Fruit fly (Drosophila melanogaster): Measurements from ENCODE around the gene lectin-37Da.

lectin-37Da gene

DNA sequence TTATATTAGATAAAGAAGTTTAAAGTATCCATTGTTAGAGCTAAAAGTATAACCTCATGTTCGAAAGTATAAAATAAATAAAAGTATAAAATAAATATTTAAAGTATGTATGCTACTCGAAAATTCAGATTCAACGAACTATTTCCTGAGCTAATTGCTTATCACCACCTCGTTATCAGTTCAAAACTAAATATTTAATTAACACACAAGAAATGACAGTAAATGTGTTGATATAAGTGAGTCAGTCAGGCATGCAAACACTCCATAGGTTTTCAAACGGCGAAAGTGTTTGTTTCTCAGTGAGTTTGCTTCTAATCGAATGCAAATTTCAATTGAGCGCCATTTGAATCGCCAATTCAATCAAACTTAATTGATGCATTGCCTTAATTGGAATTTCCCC lies 16.1 kb downstream of the lectin-37Da start:
- TF ChIP-seq CG10669 (GFP tag; optimal IDR thresholded peaks at IDR 0.05) (no peak), CG16779 (tag; optimal IDR thresholded peaks at IDR 0.05) (peak; percentile 10), Eip78C (GFP tag) (peak; percentile 36), Eip93F (GFP tag; optimal IDR thresholded peaks at IDR 0.05) (no peak), achi (GFP tag; optimal IDR thresholded peaks at IDR 0.05) (no peak), fkh (GFP tag; optimal IDR thresholded peaks at IDR 0.05) (peak; percentile 91), ss (GFP tag; optimal IDR thresholded peaks at IDR 0.05) (peak in 1 of 2 experiments; percentile 21), CG6163 (GFP tag; IDR thresholded peaks at IDR 0.05) (no peak)

DNA sequence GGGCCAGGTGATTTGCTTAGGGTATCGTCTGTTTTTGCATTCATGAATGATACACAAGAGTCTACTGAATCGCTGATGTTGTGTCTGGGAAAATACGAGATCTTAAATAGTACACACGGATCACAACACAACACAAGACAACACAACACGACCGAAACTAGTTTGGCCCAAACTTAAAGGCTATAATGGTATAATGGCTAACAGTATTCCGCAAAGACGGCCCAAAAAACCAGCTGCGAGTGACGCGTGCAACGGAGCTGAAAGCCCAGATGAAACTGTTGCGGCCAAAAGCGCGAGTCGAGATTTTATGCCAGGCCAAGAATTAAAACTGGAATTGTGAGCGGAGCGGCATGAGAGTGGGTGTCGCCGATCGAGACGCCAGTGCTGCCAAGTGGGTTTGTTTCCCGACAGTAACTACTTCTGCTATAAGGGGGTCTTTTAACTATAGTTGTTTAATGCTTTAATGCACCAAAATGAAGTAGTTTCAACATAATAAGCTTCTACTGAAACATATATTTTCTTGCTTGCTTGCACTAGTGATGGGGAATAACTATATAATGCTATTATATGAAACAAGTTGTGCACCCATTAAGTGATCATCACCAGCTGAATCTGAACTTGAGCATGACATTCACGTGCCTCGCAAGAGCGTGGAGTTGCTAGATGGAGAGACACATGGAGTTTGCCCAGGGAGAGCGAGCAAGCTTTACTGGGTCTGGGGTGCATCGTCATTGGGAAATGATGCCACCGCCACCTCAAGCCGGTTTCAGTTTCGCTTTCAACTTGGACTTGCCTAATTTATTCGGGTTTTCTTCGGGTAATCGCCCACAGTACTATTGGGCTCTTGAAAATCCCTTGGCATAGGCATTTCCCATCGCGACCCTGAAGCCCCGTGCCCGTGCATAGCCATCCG lies 20.8 kb downstream of the lectin-37Da start:
- peak; percentile 18 for TF ChIP-seq Hr4 (GFP tag; optimal IDR thresholded peaks at IDR 0.05)
- peak; percentile 30; the same call in 1 of the 2 replicates for TF ChIP-seq CG15336 (GFP tag; IDR thresholded peaks at IDR 0.05)
- no peak for TF ChIP-seq Sox15 (GFP tag; optimal IDR thresholded peaks at IDR 0.05)
- no peak for TF ChIP-seq CG1621 (tag; optimal IDR thresholded peaks at IDR 0.05)
- TF ChIP-seq Blimp-1 (GFP tag; optimal IDR thresholded peaks at IDR 0.05), result peak; percentile 50
- TF ChIP-seq CG8319 (GFP tag; optimal IDR thresholded peaks at IDR 0.05), result no peak
- TF ChIP-seq salr (GFP tag; optimal IDR thresholded peaks at IDR 0.05), result no peak
- TF ChIP-seq acj6 (GFP tag; optimal IDR thresholded peaks at IDR 0.05), result no peak
- peak; percentile 36; the same call in 1 of the 3 replicates for TF ChIP-seq CG6163 (GFP tag; IDR thresholded peaks at IDR 0.05)
- no peak for TF ChIP-seq net (GFP tag; optimal IDR thresholded peaks at IDR 0.05)
- TF ChIP-seq pdm3 (GFP tag; optimal IDR thresholded peaks at IDR 0.05), result peak; percentile 10
- TF ChIP-seq ss (GFP tag; optimal IDR thresholded peaks at IDR 0.05), result peak; percentile 7 to 37
- TF ChIP-seq CG11762 (GFP tag; optimal IDR thresholded peaks at IDR 0.05; ENCODE audit: insufficient read depth), result no peak
- no peak for TF ChIP-seq CG4318 (GFP tag; optimal IDR thresholded peaks at IDR 0.05)
- no peak for TF ChIP-seq svp (GFP tag)
- TF ChIP-seq esn (GFP tag; optimal IDR thresholded peaks at IDR 0.05), result peak; percentile 44
- no peak for TF ChIP-seq dac (GFP tag; optimal IDR thresholded peaks at IDR 0.05)
- TF ChIP-seq Ets96B (tag; optimal IDR thresholded peaks at IDR 0.05), result peak; percentile 43
- TF ChIP-seq CG32006 (GFP tag; optimal IDR thresholded peaks at IDR 0.05), result peak; percentile 10
- TF ChIP-seq CG34406 (GFP tag; optimal IDR thresholded peaks at IDR 0.05), result no peak
- TF ChIP-seq Ets21C (GFP tag; optimal IDR thresholded peaks at IDR 0.05), result no peak
- TF ChIP-seq CG16779 (tag; optimal IDR thresholded peaks at IDR 0.05), result no peak
- no peak for TF ChIP-seq CG6276 (GFP tag; optimal IDR thresholded peaks at IDR 0.05)
- TF ChIP-seq Eip75B (GFP tag; optimal IDR thresholded peaks at IDR 0.05), result peak; percentile 13
- peak; percentile 99 for TF ChIP-seq CG6808 (GFP tag; optimal IDR thresholded peaks at IDR 0.05)
- TF ChIP-seq CG11902 (GFP tag; optimal IDR thresholded peaks at IDR 0.05), result no peak
- peak; percentile 33 for TF ChIP-seq CG6854 (GFP tag; optimal IDR thresholded peaks at IDR 0.05)
- no peak for TF ChIP-seq spab (GFP tag; optimal IDR thresholded peaks at IDR 0.05)
- peak; percentile 76 for TF ChIP-seq Eip78C (GFP tag)
- TF ChIP-seq fd85E (GFP tag; optimal IDR thresholded peaks at IDR 0.05), result no peak
- TF ChIP-seq dsx (GFP tag; optimal IDR thresholded peaks at IDR 0.05; ENCODE audit: poor library complexity, severe bottlenecking), result peak; percentile 38
- TF ChIP-seq Hr39 (GFP tag; optimal IDR thresholded peaks at IDR 0.05), result no peak
- TF ChIP-seq achi (GFP tag; optimal IDR thresholded peaks at IDR 0.05), result peak; percentile 23
- peak; percentile 57; the same call in 2 of the 3 replicates for TF ChIP-seq CG8119 (GFP tag; IDR thresholded peaks at IDR 0.05)
- TF ChIP-seq cyc (GFP tag; optimal IDR thresholded peaks at IDR 0.05), result no peak
- no peak for TF ChIP-seq Smox (GFP tag; optimal IDR thresholded peaks at IDR 0.05)
- no peak for TF ChIP-seq topi (GFP tag; optimal IDR thresholded peaks at IDR 0.05)
- no peak for TF ChIP-seq Hr38 (GFP tag; optimal IDR thresholded peaks at IDR 0.05)
- TF ChIP-seq CG3032 (tag; optimal IDR thresholded peaks at IDR 0.05), result no peak
- no peak for TF ChIP-seq vri (GFP tag; optimal IDR thresholded peaks at IDR 0.05)
- peak; percentile 39; the same call in 1 of the 3 replicates for TF ChIP-seq eg (GFP tag; IDR thresholded peaks at IDR 0.05)
- TF ChIP-seq CG8632 (GFP tag; optimal IDR thresholded peaks at IDR 0.05), result peak; percentile 4
- peak; percentile 18 for TF ChIP-seq Lpt (GFP tag; optimal IDR thresholded peaks at IDR 0.05)

All from whole organism, prepupa.